Worm (Caenorhabditis elegans) whole organism, mixed stage, embryonic: ENCODE results near the gene C18G1.8.

Experiments used
- lin-32 ChIP-seq: fragments of 200-800 bp; sonication (Bioruptor generic); optimal IDR thresholded peaks from 2 replicates; lab custom pipeline; 2018; ENCODE audit warnings: mild to moderate bottlenecking, missing genetic modification characterization, missing compliant biosample characterization
- zip-8 ChIP-seq: fragments of 150-350 bp; optimal IDR thresholded peaks from 2 replicates; lab custom pipeline; 2014; ENCODE audit warnings: missing biosample characterization, missing genetic modification characterization

ce11 chrV:4810653-4811052 lies 44.3 kb upstream of the C18G1.8 start:
- TF ChIP-seq zip-8 (no peak), lin-32 (no peak)
